Fruit fly (Drosophila melanogaster): Measurements from ENCODE around the gene CG3176.

Gene CG3176

dm6 chrX:496326-496725 is 14.7 kb downstream of the CG3176 start, which contains the start of gene svr:
svr (plus strand) TSS chrX:496446.
- TF ChIP-seq bab1 (GFP tag; optimal IDR thresholded peaks at IDR 0.05) (peak; percentile 60), CG14711 (tag; optimal IDR thresholded peaks at IDR 0.05) (no peak), cic (GFP tag; optimal IDR thresholded peaks at IDR 0.05) (peak; percentile 6), ovo (GFP tag; optimal IDR thresholded peaks at IDR 0.05) (no peak), CG5204 (GFP tag; optimal IDR thresholded peaks at IDR 0.05) (no peak), Clk (GFP tag; optimal IDR thresholded peaks at IDR 0.05) (no peak), CG7101 (tag; optimal IDR thresholded peaks at IDR 0.05) (no peak), CG7045 (GFP tag; optimal IDR thresholded peaks at IDR 0.05) (no peak), tj (GFP tag; optimal IDR thresholded peaks at IDR 0.05) (peak; percentile 13)

- TF ChIP-seq cic (GFP tag; optimal IDR thresholded peaks at IDR 0.05): peak; percentile 14
- TF ChIP-seq CG11617 (GFP tag; optimal IDR thresholded peaks at IDR 0.05): no peak
- TF ChIP-seq CG1620 (GFP tag; optimal IDR thresholded peaks at IDR 0.05): no peak
- no peak for TF ChIP-seq CG12768 (GFP tag; optimal IDR thresholded peaks at IDR 0.05)
- TF ChIP-seq Hr96 (GFP tag; optimal IDR thresholded peaks at IDR 0.05): no peak
Measured at dm6 chrX:497425-497824, 15.8 kb downstream of the CG3176 start.

- TF ChIP-seq Crg-1 (GFP tag; optimal IDR thresholded peaks at IDR 0.05): no peak
- peak; percentile 1 for TF ChIP-seq pad (GFP tag; optimal IDR thresholded peaks at IDR 0.05)
- TF ChIP-seq CG7101 (tag; optimal IDR thresholded peaks at IDR 0.05): peak; percentile 43
Measured at dm6 chrX:498434-498833, 16.8 kb downstream of the CG3176 start.

- TF ChIP-seq ovo (GFP tag; optimal IDR thresholded peaks at IDR 0.05) (no peak), toe (GFP tag; optimal IDR thresholded peaks at IDR 0.05) (no peak), CG12768 (GFP tag; optimal IDR thresholded peaks at IDR 0.05) (no peak), CG1620 (GFP tag; optimal IDR thresholded peaks at IDR 0.05) (no peak), tj (GFP tag; optimal IDR thresholded peaks at IDR 0.05) (no peak), CG7101 (tag; optimal IDR thresholded peaks at IDR 0.05) (no peak), Hr96 (GFP tag; optimal IDR thresholded peaks at IDR 0.05) (no peak), Crg-1 (GFP tag; optimal IDR thresholded peaks at IDR 0.05) (no peak), CG11617 (GFP tag; optimal IDR thresholded peaks at IDR 0.05) (no peak), cic (GFP tag; optimal IDR thresholded peaks at IDR 0.05) (no peak), CG7045 (GFP tag; optimal IDR thresholded peaks at IDR 0.05) (no peak), Mnt (GFP tag; optimal IDR thresholded peaks at IDR 0.05) (no peak), CG14711 (tag; optimal IDR thresholded peaks at IDR 0.05) (no peak), CG33017 (tag; optimal IDR thresholded peaks at IDR 0.05) (no peak), cnc (optimal IDR thresholded peaks at IDR 0.05) (no peak), kay (GFP tag; ENCODE audit: borderline replicate concordance) (no peak), Clk (GFP tag; optimal IDR thresholded peaks at IDR 0.05) (no peak)
Measured at dm6 chrX:498924-499588, 17.4 kb downstream of the CG3176 start.

- TF ChIP-seq Hr96 (GFP tag; optimal IDR thresholded peaks at IDR 0.05): no peak
- TF ChIP-seq Mnt (GFP tag; optimal IDR thresholded peaks at IDR 0.05): peak; percentile 78
- peak; percentile 50 for TF ChIP-seq CG1620 (GFP tag; optimal IDR thresholded peaks at IDR 0.05)
- TF ChIP-seq CG5204 (GFP tag; optimal IDR thresholded peaks at IDR 0.05): no peak
- no peak for TF ChIP-seq kay (GFP tag; ENCODE audit: borderline replicate concordance)
- peak; percentile 84 for TF ChIP-seq CG11617 (GFP tag; optimal IDR thresholded peaks at IDR 0.05)
- TF ChIP-seq cnc (optimal IDR thresholded peaks at IDR 0.05): no peak
- TF ChIP-seq toe (GFP tag; optimal IDR thresholded peaks at IDR 0.05): peak; percentile 70
- peak; percentile 90 for TF ChIP-seq CG7101 (tag; optimal IDR thresholded peaks at IDR 0.05)
- TF ChIP-seq CG14711 (tag; optimal IDR thresholded peaks at IDR 0.05): peak; percentile 75
- peak; percentile 59 for TF ChIP-seq ovo (GFP tag; optimal IDR thresholded peaks at IDR 0.05)
- TF ChIP-seq pad (GFP tag; optimal IDR thresholded peaks at IDR 0.05): peak; percentile 81
- peak; percentile 67 for TF ChIP-seq Crg-1 (GFP tag; optimal IDR thresholded peaks at IDR 0.05)
- TF ChIP-seq CG7045 (GFP tag; optimal IDR thresholded peaks at IDR 0.05): peak; percentile 83
- peak; percentile 73 for TF ChIP-seq cic (GFP tag; optimal IDR thresholded peaks at IDR 0.05)
- peak; percentile 82 for TF ChIP-seq bab1 (GFP tag; optimal IDR thresholded peaks at IDR 0.05)
- peak; percentile 79 for TF ChIP-seq CG33017 (tag; optimal IDR thresholded peaks at IDR 0.05)
- peak; percentile 65 for TF ChIP-seq tj (GFP tag; optimal IDR thresholded peaks at IDR 0.05)
- TF ChIP-seq CG12768 (GFP tag; optimal IDR thresholded peaks at IDR 0.05): peak; percentile 83
- TF ChIP-seq Clk (GFP tag; optimal IDR thresholded peaks at IDR 0.05): peak; percentile 77
Measured at dm6 chrX:499589-500041, 18.0 kb downstream of the CG3176 start.

dm6 chrX:509117-509516 is 27.5 kb downstream of the CG3176 start, which contains the start of gene arg:
arg (plus strand) TSS chrX:509435.
- peak; percentile 3 for TF ChIP-seq cic (GFP tag; optimal IDR thresholded peaks at IDR 0.05)
- no peak for TF ChIP-seq CG14711 (tag; optimal IDR thresholded peaks at IDR 0.05)

dm6 chrX:510528-510927 is 28.9 kb downstream of the CG3176 start:
- TF ChIP-seq CG12768 (GFP tag; optimal IDR thresholded peaks at IDR 0.05): no peak
- TF ChIP-seq cic (GFP tag; optimal IDR thresholded peaks at IDR 0.05): no peak
- no peak for TF ChIP-seq CG7101 (tag; optimal IDR thresholded peaks at IDR 0.05)
- TF ChIP-seq tj (GFP tag; optimal IDR thresholded peaks at IDR 0.05): no peak
- no peak for TF ChIP-seq toe (GFP tag; optimal IDR thresholded peaks at IDR 0.05)
- no peak for TF ChIP-seq CG14711 (tag; optimal IDR thresholded peaks at IDR 0.05)
- TF ChIP-seq CG1620 (GFP tag; optimal IDR thresholded peaks at IDR 0.05): no peak
- TF ChIP-seq pad (GFP tag; optimal IDR thresholded peaks at IDR 0.05): no peak
- TF ChIP-seq Hr96 (GFP tag; optimal IDR thresholded peaks at IDR 0.05): no peak
- no peak for TF ChIP-seq CG7045 (GFP tag; optimal IDR thresholded peaks at IDR 0.05)
- no peak for TF ChIP-seq ovo (GFP tag; optimal IDR thresholded peaks at IDR 0.05)
- no peak for TF ChIP-seq CG5204 (GFP tag; optimal IDR thresholded peaks at IDR 0.05)
- TF ChIP-seq cnc (optimal IDR thresholded peaks at IDR 0.05): no peak
- TF ChIP-seq CG11617 (GFP tag; optimal IDR thresholded peaks at IDR 0.05): no peak
